Worm (Caenorhabditis elegans): Measurements from ENCODE around the gene cht-3.

The cht-3 gene

DNA sequence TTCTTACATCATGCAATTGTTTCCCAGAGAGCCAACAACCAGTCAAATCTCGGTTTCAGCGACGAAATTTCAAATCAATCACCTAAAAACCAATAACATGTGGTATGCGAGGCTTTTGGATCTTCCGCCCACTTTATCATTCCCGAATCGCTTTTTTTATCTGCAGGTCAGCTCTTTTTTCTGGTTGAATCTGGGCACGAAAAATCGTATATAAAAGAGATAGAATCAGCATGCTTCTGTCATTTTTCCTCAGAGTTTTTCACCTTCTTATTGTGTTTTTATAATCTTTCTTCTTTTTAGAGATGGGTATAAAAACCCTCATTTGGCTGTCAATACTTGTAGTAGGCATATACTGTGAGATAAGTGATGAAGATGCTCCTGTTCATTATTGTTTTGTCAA is at the start of gene cht-3:
Gene cht-3 (plus strand): TSS at position 301 of the 400 bp plus-strand sequence.
- no peak for TF ChIP-seq nhr-47 (tag; optimal IDR thresholded peaks at IDR 0.05)

DNA sequence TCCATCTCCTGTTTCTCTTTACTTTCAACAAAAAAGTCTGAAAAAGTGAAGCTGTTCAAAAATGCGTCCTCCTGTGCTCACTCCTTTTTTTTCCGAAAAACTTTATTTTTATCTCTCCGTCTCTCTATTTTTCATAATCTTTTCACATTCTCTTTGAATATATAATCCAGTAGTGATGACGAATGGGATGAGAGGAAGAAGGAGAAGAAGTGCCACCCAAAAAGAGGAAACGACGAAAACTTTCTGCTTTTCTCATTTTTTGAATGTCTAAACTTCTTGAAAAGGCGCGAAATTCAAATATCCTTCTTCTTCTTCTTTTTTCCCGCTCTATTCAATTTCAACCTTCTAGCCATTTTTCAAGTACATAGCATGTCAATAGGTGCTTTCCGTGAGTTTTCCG is 48.7 kb upstream of the cht-3 start:
- peak in 1 of 2 experiments; percentile 17 for TF ChIP-seq lin-35 (GFP tag; optimal IDR thresholded peaks at IDR 0.05)
- peak; percentile 22 for TF ChIP-seq nhr-71 (tag; optimal IDR thresholded peaks at IDR 0.05)
- no peak for TF ChIP-seq snpc-4 (tag; optimal IDR thresholded peaks at IDR 0.05)
- TF ChIP-seq nhr-47 (tag; optimal IDR thresholded peaks at IDR 0.05) = peak; percentile 24
- peak in 1 of 2 experiments; percentile 43 for TF ChIP-seq efl-1 (optimal IDR thresholded peaks at IDR 0.05)
- TF ChIP-seq efl-1 (GFP tag; optimal IDR thresholded peaks at IDR 0.05 in 1 of 2) = peak in 1 of 2 experiments; percentile 41
- peak in 1 of 2 experiments; percentile 35 for TF ChIP-seq lsy-2 (tag; optimal IDR thresholded peaks at IDR 0.05)
- peak in 1 of 3 experiments; percentile 45 for TF ChIP-seq dpl-1 (GFP tag; optimal IDR thresholded peaks at IDR 0.05)
- peak; percentile 59 for TF ChIP-seq unc-86 (tag; optimal IDR thresholded peaks at IDR 0.05)
- TF ChIP-seq aly-2 (tag; optimal IDR thresholded peaks at IDR 0.05) = no peak
- no peak for TF ChIP-seq lin-39 (tag; optimal IDR thresholded peaks at IDR 0.05)
- TF ChIP-seq nhr-19 (GFP tag; conservative IDR thresholded peaks at IDR 0.05) = no peak
- TF ChIP-seq C34B4.2 (tag; optimal IDR thresholded peaks at IDR 0.05) = no peak
- TF ChIP-seq lin-14 (GFP tag; optimal IDR thresholded peaks at IDR 0.05) = peak; percentile 79
- peak; percentile 37 for TF ChIP-seq irx-1 (tag; optimal IDR thresholded peaks at IDR 0.05)
- no peak for TF ChIP-seq lin-15B (tag; optimal IDR thresholded peaks at IDR 0.05)
- TF ChIP-seq egl-13 (tag; optimal IDR thresholded peaks at IDR 0.05) = peak; percentile 10
- TF ChIP-seq alr-1 (tag; optimal IDR thresholded peaks at IDR 0.05; ENCODE audit: borderline replicate concordance) = no peak
- peak; percentile 95 for TF ChIP-seq fkh-10 (GFP tag; optimal IDR thresholded peaks at IDR 0.05)
- TF ChIP-seq blmp-1 (tag; optimal IDR thresholded peaks at IDR 0.05) = no peak
- TF ChIP-seq isw-1 (GFP tag; IDR thresholded peaks at IDR 0.05) = peak; percentile 8; the same call in 1 of the 2 replicates

DNA sequence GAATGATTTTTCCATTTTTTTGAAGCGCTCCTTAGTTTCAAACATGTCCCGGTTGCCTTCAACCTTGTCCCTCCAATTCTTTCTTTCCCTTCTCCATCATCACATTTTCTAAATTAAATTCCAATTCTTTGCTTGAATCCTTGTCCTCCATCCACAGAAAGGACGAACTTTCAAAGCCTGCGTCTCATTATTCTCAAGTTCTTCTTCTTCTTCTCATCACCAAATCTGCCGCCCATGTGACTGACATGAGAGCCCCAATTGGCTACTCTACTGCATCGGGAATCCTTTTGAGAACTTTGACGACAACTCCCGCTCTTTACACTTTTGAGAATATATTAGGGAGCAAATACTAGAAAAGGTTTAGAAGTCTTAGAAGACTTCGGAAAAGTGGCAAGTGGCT is 46.8 kb upstream of the cht-3 start:
- TF ChIP-seq nhr-84 (tag; optimal IDR thresholded peaks at IDR 0.05) = no peak
- TF ChIP-seq egl-27 (tag; optimal IDR thresholded peaks at IDR 0.05) = no peak
- TF ChIP-seq nhr-85 (tag) = no peak
- no peak for TF ChIP-seq tlp-1 (tag; optimal IDR thresholded peaks at IDR 0.05)
- TF ChIP-seq sup-37 (GFP tag; optimal IDR thresholded peaks at IDR 0.05) = no peak
- peak; percentile 23 for TF ChIP-seq dsc-1 (tag; optimal IDR thresholded peaks at IDR 0.05)
- no peak for TF ChIP-seq mab-9 (GFP tag; IDR thresholded peaks at IDR 0.05)
- TF ChIP-seq egl-13 (tag; optimal IDR thresholded peaks at IDR 0.05) = no peak
- TF ChIP-seq pax-3 (tag; optimal IDR thresholded peaks at IDR 0.05) = no peak
- TF ChIP-seq tbx-2 (tag; optimal IDR thresholded peaks at IDR 0.05) = peak; percentile 15
- TF ChIP-seq jun-1 (tag; optimal IDR thresholded peaks at IDR 0.05) = no peak
- TF ChIP-seq nhr-77 (tag; optimal IDR thresholded peaks at IDR 0.05) = no peak
- no peak for TF ChIP-seq nhr-76 (tag; optimal IDR thresholded peaks at IDR 0.05)
- TF ChIP-seq isw-1 (GFP tag; IDR thresholded peaks at IDR 0.05) = no peak; the same call in 1 of the 2 replicates
- no peak for TF ChIP-seq unc-98 (GFP tag; IDR thresholded peaks at IDR 0.05)
- peak; percentile 76 for TF ChIP-seq fkh-10 (GFP tag; optimal IDR thresholded peaks at IDR 0.05)
- TF ChIP-seq ceh-82 (tag; optimal IDR thresholded peaks at IDR 0.05) = no peak
- TF ChIP-seq dpl-1 (GFP tag; optimal IDR thresholded peaks at IDR 0.05) = no peak
- TF ChIP-seq hpl-2 (GFP tag; optimal IDR thresholded peaks at IDR 0.05) = no peak
- TF ChIP-seq rnt-1 (tag; optimal IDR thresholded peaks at IDR 0.05) = no peak
- no peak for TF ChIP-seq nhr-237 (tag; optimal IDR thresholded peaks at IDR 0.05)
- no peak for TF ChIP-seq irx-1 (tag; optimal IDR thresholded peaks at IDR 0.05)
- TF ChIP-seq mdl-1 (tag; optimal IDR thresholded peaks at IDR 0.05) = no peak
- no peak for TF ChIP-seq sptf-1 (tag; optimal IDR thresholded peaks at IDR 0.05)
- TF ChIP-seq ceh-8 (GFP tag; optimal IDR thresholded peaks at IDR 0.05) = no peak
- TF ChIP-seq hlh-4 (tag; optimal IDR thresholded peaks at IDR 0.05) = no peak
- TF ChIP-seq nhr-71 (tag; optimal IDR thresholded peaks at IDR 0.05) = peak; percentile 39
- TF ChIP-seq sox-4 (tag; optimal IDR thresholded peaks at IDR 0.05) = no peak
- no peak for TF ChIP-seq C04F5.9 (tag; optimal IDR thresholded peaks at IDR 0.05)
- no peak for TF ChIP-seq lir-3 (tag; optimal IDR thresholded peaks at IDR 0.05; ENCODE audit: poor library complexity)
- TF ChIP-seq alr-1 (tag; optimal IDR thresholded peaks at IDR 0.05; ENCODE audit: borderline replicate concordance) = no peak
- no peak for TF ChIP-seq snu-23 (GFP tag; optimal IDR thresholded peaks at IDR 0.05)
- TF ChIP-seq ces-1 (GFP tag; optimal IDR thresholded peaks at IDR 0.05) = peak; percentile 46
- TF ChIP-seq swsn-7 (tag; optimal IDR thresholded peaks at IDR 0.05) = peak; percentile 10
- TF ChIP-seq ets-5 (GFP tag; IDR thresholded peaks at IDR 0.05) = no peak
- no peak for TF ChIP-seq skn-1 (tag; optimal IDR thresholded peaks at IDR 0.05)

Data from whole organism, L1 larva.